Worm (Caenorhabditis elegans) whole organism, mixed stage, embryonic: ENCODE results near the gene crn-5.

Source experiments
- M03D4.4 ChIP-seq: sonication (generic microtip); optimal IDR thresholded peaks from 2 replicates; lab custom pipeline; 2017; ENCODE audit warnings: mild to moderate bottlenecking, missing genetic modification characterization, missing compliant biosample characterization
- blmp-1 ChIP-seq: fragments of 150-350 bp; optimal IDR thresholded peaks from 2 replicates; lab custom pipeline; 2014; ENCODE audit warnings: missing biosample characterization, missing genetic modification characterization
- ceh-39 ChIP-seq: fragments of 150-350 bp; optimal IDR thresholded peaks from 2 replicates; lab custom pipeline; 2014; ENCODE audit warnings: missing biosample characterization, missing genetic modification characterization
- ceh-43 ChIP-seq: fragments of 200-800 bp; sonication (Bioruptor generic); optimal IDR thresholded peaks from 2 replicates; lab custom pipeline; 2018; ENCODE audit warnings: mild to moderate bottlenecking, missing genetic modification characterization, moderate library complexity, missing compliant biosample characterization
- ceh-83 ChIP-seq: fragments of 200-800 bp; sonication (Bioruptor generic); optimal IDR thresholded peaks from 2 replicates; lab custom pipeline; 2018; ENCODE audit warnings: mild to moderate bottlenecking, missing genetic modification characterization, missing compliant biosample characterization
- ces-1 ChIP-seq: fragments of 150-350 bp; optimal IDR thresholded peaks from 2 replicates; lab custom pipeline; 2014; ENCODE audit warnings: missing biosample characterization, missing genetic modification reagents, missing genetic modification characterization
- cnd-1 ChIP-seq: fragments of 200-800 bp; sonication (Bioruptor generic); optimal IDR thresholded peaks from 2 replicates; lab custom pipeline; 2018; ENCODE audit warnings: mild to moderate bottlenecking, missing genetic modification characterization, missing compliant biosample characterization
- drap-1 ChIP-seq: fragments of 200-800 bp; sonication (Bioruptor generic); optimal IDR thresholded peaks from 3 replicates; lab custom pipeline; 2018; ENCODE audit warnings: mild to moderate bottlenecking, missing genetic modification characterization, missing compliant biosample characterization
- elt-1 ChIP-seq: sonication (generic microtip); optimal IDR thresholded peaks from 2 replicates; lab custom pipeline; 2017; ENCODE audit warnings: missing genetic modification characterization, mild to moderate bottlenecking, missing compliant biosample characterization, antibody characterized with exemption, moderate library complexity, borderline replicate concordance; ENCODE audit not compliant: insufficient read depth
- elt-3 ChIP-seq: fragments of 150-350 bp; optimal IDR thresholded peaks from 2 replicates; lab custom pipeline; 2014; ENCODE audit warnings: missing biosample characterization, missing genetic modification characterization
- flh-1 ChIP-seq: fragments of 200-800 bp; sonication (Bioruptor generic); optimal IDR thresholded peaks from 2 replicates; lab custom pipeline; 2018; ENCODE audit warnings: mild to moderate bottlenecking, missing genetic modification characterization, moderate library complexity, missing compliant biosample characterization
- ham-2 ChIP-seq: fragments of 200-800 bp; sonication (Bioruptor generic); optimal IDR thresholded peaks from 2 replicates; lab custom pipeline; 2018; ENCODE audit warnings: mild to moderate bottlenecking, missing genetic modification characterization, missing compliant biosample characterization
- hlh-1 ChIP-seq: fragments of 150-350 bp; optimal IDR thresholded peaks from 2 replicates; lab custom pipeline; 2014; ENCODE audit warnings: missing biosample characterization, missing genetic modification reagents, missing genetic modification characterization
- lin-13 ChIP-seq: fragments of 150-350 bp; optimal IDR thresholded peaks from 2 replicates; lab custom pipeline; 2014; ENCODE audit warnings: missing biosample characterization, missing genetic modification characterization
- lin-32 ChIP-seq: fragments of 200-800 bp; sonication (Bioruptor generic); optimal IDR thresholded peaks from 2 replicates; lab custom pipeline; 2018; ENCODE audit warnings: mild to moderate bottlenecking, missing genetic modification characterization, missing compliant biosample characterization
- lsy-2 ChIP-seq: fragments of 150-350 bp; optimal IDR thresholded peaks from 2 replicates; lab custom pipeline; 2014; ENCODE audit warnings: missing biosample characterization, missing genetic modification characterization
- mls-2 ChIP-seq: sonication (generic microtip); optimal IDR thresholded peaks from 2 replicates; lab custom pipeline; 2016; ENCODE audit warnings: mild to moderate bottlenecking, missing genetic modification characterization, moderate library complexity, missing compliant biosample characterization
- nhr-12 ChIP-seq: fragments of 150-350 bp; optimal IDR thresholded peaks from 2 replicates; lab custom pipeline; 2014; ENCODE audit warnings: missing biosample characterization, missing genetic modification characterization
- nhr-2 ChIP-seq: fragments of 150-350 bp; optimal IDR thresholded peaks from 2 replicates; lab custom pipeline; 2014; ENCODE audit warnings: missing biosample characterization, missing genetic modification characterization
- nhr-237 ChIP-seq: fragments of 150-350 bp; optimal IDR thresholded peaks from 2 replicates; lab custom pipeline; 2014; ENCODE audit warnings: missing biosample characterization, missing genetic modification characterization
- nhr-28 ChIP-seq: fragments of 150-350 bp; optimal IDR thresholded peaks from 2 replicates; lab custom pipeline; 2014; ENCODE audit warnings: missing biosample characterization, missing genetic modification characterization
- pha-4 ChIP-seq: fragments of 150-350 bp; optimal IDR thresholded peaks from 2 replicates; lab custom pipeline; 2018; ENCODE audit warnings: missing biosample characterization, missing genetic modification reagents, missing genetic modification characterization
- snpc-4 ChIP-seq: fragments of 150-350 bp; optimal IDR thresholded peaks from 2 replicates; lab custom pipeline; 2014; ENCODE audit warnings: missing biosample characterization, missing genetic modification characterization
- sptf-1 ChIP-seq: sonication (generic microtip); optimal IDR thresholded peaks from 2 replicates; lab custom pipeline; 2017; ENCODE audit warnings: mild to moderate bottlenecking, missing genetic modification characterization, moderate library complexity, missing compliant biosample characterization
- tbx-8 ChIP-seq: fragments of 200-800 bp; sonication (Bioruptor generic); optimal IDR thresholded peaks from 2 replicates; lab custom pipeline; 2018; ENCODE audit warnings: mild to moderate bottlenecking, missing genetic modification characterization, moderate library complexity, missing compliant biosample characterization
- unc-120 ChIP-seq: sonication (generic microtip); optimal IDR thresholded peaks from 2 replicates; lab custom pipeline; 2017; ENCODE audit warnings: missing genetic modification characterization, missing compliant biosample characterization; ENCODE audit not compliant: poor library complexity, severe bottlenecking
- unc-62 ChIP-seq: fragments of 150-350 bp; optimal IDR thresholded peaks from 2 replicates; lab custom pipeline; 2014; ENCODE audit warnings: missing biosample characterization, missing genetic modification reagents, missing genetic modification characterization
- zip-8 ChIP-seq: fragments of 150-350 bp; optimal IDR thresholded peaks from 2 replicates; lab custom pipeline; 2014; ENCODE audit warnings: missing biosample characterization, missing genetic modification characterization
- ztf-11 ChIP-seq: fragments of 150-350 bp; optimal IDR thresholded peaks from 2 replicates; lab custom pipeline; 2014; ENCODE audit warnings: missing biosample characterization, missing genetic modification characterization

crn-5 gene

ce11 chrII:10569498-10569897 is 23.1 kb upstream of the crn-5 start:
- TF ChIP-seq hlh-1 (peak; percentile 76), ceh-39 (tag; lab: Kevin White, UChicago) (no peak)
- TF ChIP-seq, all 35 proteins: peak for 1

ce11 chrII:10570302-10570701 is 22.2 kb upstream of the crn-5 start, which contains the start of gene txt-13:
Gene txt-13, plus strand, starts transcription at chrII:10570602.
- no peak for TF ChIP-seq ceh-43 (GFP tag; lab: Kevin White, UChicago)
- no peak for TF ChIP-seq nhr-28 (tag; lab: Kevin White, UChicago)
- no peak for TF ChIP-seq drap-1 (GFP tag; lab: Kevin White, UChicago)
- no peak for TF ChIP-seq ceh-83 (GFP tag; lab: Kevin White, UChicago)
- TF ChIP-seq blmp-1, result no peak
- no peak for TF ChIP-seq flh-1
- TF ChIP-seq lin-32 (GFP tag; lab: Kevin White, UChicago), result no peak
- TF ChIP-seq pha-4 (tag; lab: Kevin White, UChicago), result no peak
- no peak for TF ChIP-seq hlh-1
- no peak for TF ChIP-seq nhr-237 (tag; lab: Kevin White, UChicago)
- no peak for TF ChIP-seq ham-2
- no peak for TF ChIP-seq cnd-1 (tag; lab: Kevin White, UChicago)
- no peak for TF ChIP-seq nhr-12 (tag; lab: Kevin White, UChicago)
- no peak for TF ChIP-seq zip-8 (tag; lab: Kevin White, UChicago)
- no peak for TF ChIP-seq lin-13 (tag; lab: Kevin White, UChicago)
- no peak for TF ChIP-seq nhr-2
- TF ChIP-seq lsy-2 (tag; lab: Kevin White, UChicago), result no peak
- TF ChIP-seq M03D4.4 (tag; lab: Kevin White, UChicago), result no peak
- TF ChIP-seq elt-1 (tag; lab: Kevin White, UChicago), result no peak

ce11 chrII:10571967-10572366 is 20.6 kb upstream of the crn-5 start, which contains the start of gene C06A1.3:
Gene C06A1.3, plus strand, starts transcription at chrII:10572267.
- TF ChIP-seq ceh-43 (GFP tag; lab: Kevin White, UChicago), result no peak
- no peak for TF ChIP-seq ceh-39 (tag; lab: Kevin White, UChicago)
- no peak for TF ChIP-seq M03D4.4 (tag; lab: Kevin White, UChicago)

- TF ChIP-seq ceh-39 (tag; lab: Kevin White, UChicago) (no peak), ceh-83 (GFP tag; lab: Kevin White, UChicago) (no peak), unc-62 (no peak), lin-13 (tag; lab: Kevin White, UChicago) (no peak), drap-1 (GFP tag; lab: Kevin White, UChicago) (no peak), tbx-8 (GFP tag; lab: Kevin White, UChicago) (no peak), elt-3 (tag; lab: Kevin White, UChicago) (no peak), ceh-43 (GFP tag; lab: Kevin White, UChicago) (no peak), sptf-1 (no peak), nhr-12 (tag; lab: Kevin White, UChicago) (no peak), snpc-4 (tag; lab: Kevin White, UChicago) (no peak), ces-1 (GFP tag; lab: Kevin White, UChicago) (no peak), ztf-11 (no peak), elt-1 (tag; lab: Kevin White, UChicago) (no peak), unc-120 (tag; lab: Kevin White, UChicago) (no peak)
Observed at ce11 chrII:10574177-10574576, 18.4 kb upstream of the crn-5 start.

DNA sequence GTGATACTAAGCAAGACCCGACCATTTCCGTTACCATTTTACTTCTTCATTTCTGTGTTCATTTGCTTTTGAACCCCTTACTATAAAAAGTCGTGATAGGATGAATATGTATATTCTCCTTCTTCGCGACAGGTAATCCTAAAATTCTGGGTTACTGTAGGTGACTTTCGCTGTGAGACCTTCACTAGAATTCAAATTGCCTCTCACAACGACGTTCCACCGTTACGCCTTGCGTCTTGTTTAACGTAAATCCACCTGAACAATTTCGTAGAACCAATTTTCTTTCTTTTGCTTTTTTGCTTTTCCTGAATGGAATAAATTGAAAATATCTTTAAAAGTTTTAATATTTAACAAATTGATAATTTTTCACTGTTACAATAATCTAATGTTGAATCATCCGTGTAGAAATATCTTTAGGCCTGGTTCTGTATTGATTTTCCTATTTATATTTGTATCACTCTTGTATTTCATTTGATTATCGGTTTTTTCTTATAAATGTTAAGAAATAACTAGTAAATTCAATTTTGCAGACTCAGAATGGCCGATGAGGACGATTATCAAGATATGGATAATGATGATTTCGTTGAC is 13.6 kb upstream of the crn-5 start, which contains the start of gene rpb-6:
Gene rpb-6, plus strand, starts transcription at position 538 of the 588 bp plus-strand sequence.
- TF ChIP-seq unc-62, result no peak
- peak; percentile 9 for TF ChIP-seq lin-13 (tag; lab: Kevin White, UChicago)
- peak; percentile 70 for TF ChIP-seq lsy-2 (tag; lab: Kevin White, UChicago)

- no peak for TF ChIP-seq ceh-43 (GFP tag; lab: Kevin White, UChicago)
- TF ChIP-seq nhr-2, result no peak
- TF ChIP-seq hlh-1, result no peak
- TF ChIP-seq lsy-2 (tag; lab: Kevin White, UChicago), result no peak
- no peak for TF ChIP-seq tbx-8 (GFP tag; lab: Kevin White, UChicago)
- TF ChIP-seq ceh-39 (tag; lab: Kevin White, UChicago), result no peak
- no peak for TF ChIP-seq mls-2 (tag; lab: Kevin White, UChicago)
- TF ChIP-seq ham-2, result no peak
- TF ChIP-seq elt-1 (tag; lab: Kevin White, UChicago), result no peak
- no peak for TF ChIP-seq pha-4 (tag; lab: Kevin White, UChicago)
Observed at ce11 chrII:10579655-10580054, 12.9 kb upstream of the crn-5 start, which contains the start of gene dohh-1. Gene dohh-1, plus strand, starts transcription at chrII:10579955.
